Fruit fly (Drosophila melanogaster): Measurements from ENCODE around the gene CG31221.

DNA sequence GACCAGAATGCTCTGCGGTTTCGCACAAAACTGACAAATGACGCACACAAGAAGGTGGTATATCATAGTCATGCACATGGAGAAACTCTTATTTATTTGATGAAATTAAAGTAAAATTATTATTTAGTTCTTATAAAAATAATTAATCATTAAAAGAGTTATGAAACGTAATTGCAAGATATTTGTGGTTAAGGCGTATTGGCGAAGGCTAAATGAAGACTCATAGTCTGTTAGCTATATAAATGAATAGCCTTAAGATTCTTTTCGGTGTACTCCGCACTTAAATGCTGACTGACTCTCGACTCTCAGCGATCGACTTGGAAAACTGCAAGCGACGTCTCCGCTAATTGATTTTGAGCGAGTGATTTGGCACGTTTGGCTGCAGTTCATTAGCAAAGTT, 64.0 kb downstream of the CG31221 start:
- TF ChIP-seq CG2875 (GFP tag; optimal IDR thresholded peaks at IDR 0.05) (no peak), Dp (GFP tag; optimal IDR thresholded peaks at IDR 0.05) (no peak), Doc2 (GFP tag; IDR thresholded peaks at IDR 0.05) (no peak), HmgD (GFP tag; optimal IDR thresholded peaks at IDR 0.05) (no peak)

Data from whole organism, embryonic.